Worm (Caenorhabditis elegans): ENCODE data around the gene ZK355.2.

The ZK355.2 gene

ce11 chrII:2943966-2944365 lies 20.2 kb downstream of the ZK355.2 start, which contains the start of the genes irld-50 and irld-49 (continued):
- TF ChIP-seq Y95B8A.8 (GFP tag; IDR thresholded peaks at IDR 0.05): no peak
- no peak for TF ChIP-seq F10E7.11 (tag; optimal IDR thresholded peaks at IDR 0.05)
- no peak for TF ChIP-seq dox-1 (GFP tag; IDR thresholded peaks at IDR 0.05)

- no peak for TF ChIP-seq akir-1 (GFP tag; optimal IDR thresholded peaks at IDR 0.05)
- TF ChIP-seq C17E4.6 (GFP tag; IDR thresholded peaks at IDR 0.05): no peak
- no peak for TF ChIP-seq Y56A3A.18 (GFP tag; IDR thresholded peaks at IDR 0.05)
- no peak for TF ChIP-seq nfya-1 (tag; optimal IDR thresholded peaks at IDR 0.05; ENCODE audit: borderline replicate concordance, insufficient read depth)
- TF ChIP-seq lsl-1 (GFP tag; optimal IDR thresholded peaks at IDR 0.05): no peak
- no peak for TF ChIP-seq ztf-26 (tag; optimal IDR thresholded peaks at IDR 0.05)
- TF ChIP-seq pbrm-1 (GFP tag; IDR thresholded peaks at IDR 0.05): no peak
- TF ChIP-seq ccch-3 (GFP tag; optimal IDR thresholded peaks at IDR 0.05): no peak
- TF ChIP-seq xnd-1 (tag; optimal IDR thresholded peaks at IDR 0.05): no peak
- no peak for TF ChIP-seq athp-1 (tag; optimal IDR thresholded peaks at IDR 0.05)
Measured at ce11 chrII:2946438-2946837, 22.7 kb downstream of the ZK355.2 start, which contains the start of gene srw-79. srw-79 (plus strand) TSS chrII:2946738.

- TF ChIP-seq hmg-1.2 (GFP tag; IDR thresholded peaks at IDR 0.05) (0 out of 2 replicates have a peak, but pooled peaks have one; percentile 27), chd-7 (tag; optimal IDR thresholded peaks at IDR 0.05) (no peak)
Measured at ce11 chrII:2948614-2949013, 24.9 kb downstream of the ZK355.2 start.

- TF ChIP-seq Y56A3A.18 (GFP tag; IDR thresholded peaks at IDR 0.05): no peak
- no peak for TF ChIP-seq bed-1 (GFP tag; IDR thresholded peaks at IDR 0.05)
- TF ChIP-seq ceh-91 (GFP tag; IDR thresholded peaks at IDR 0.05): no peak
- no peak for TF ChIP-seq rpc-1 (optimal IDR thresholded peaks at IDR 0.05)
- TF ChIP-seq rpc-1 (tag; optimal IDR thresholded peaks at IDR 0.05): peak; percentile 21
- TF ChIP-seq gei-17 (GFP tag; optimal IDR thresholded peaks at IDR 0.05): no peak
- no peak for TF ChIP-seq atf-7 (tag; optimal IDR thresholded peaks at IDR 0.05)
- TF ChIP-seq Y53F4B.3 (GFP tag; IDR thresholded peaks at IDR 0.05): no peak
- no peak for TF ChIP-seq lin-26 (GFP tag; IDR thresholded peaks at IDR 0.05)
Measured at ce11 chrII:2952629-2953028, 28.9 kb downstream of the ZK355.2 start, which contains the start of gene irld-51. irld-51 (minus strand) TSS chrII:2952729.

ce11 chrII:2955656-2956115 lies 32.0 kb downstream of the ZK355.2 start, which contains the start of gene irld-48:
irld-48 (plus strand) TSS chrII:2956065.
- TF ChIP-seq ztf-18 (tag; optimal IDR thresholded peaks at IDR 0.05) (no peak), hlh-26 (GFP tag; conservative IDR thresholded peaks at IDR 0.05) (no peak), madf-10 (tag; optimal IDR thresholded peaks at IDR 0.05) (no peak), gei-17 (GFP tag; optimal IDR thresholded peaks at IDR 0.05) (no peak), F49E8.2 (tag; optimal IDR thresholded peaks at IDR 0.05; ENCODE audit: insufficient read depth) (no peak), athp-1 (tag; optimal IDR thresholded peaks at IDR 0.05) (no peak), hmg-1.2 (GFP tag; IDR thresholded peaks at IDR 0.05) (no peak), lin-26 (GFP tag; IDR thresholded peaks at IDR 0.05) (0 out of 2 replicates have a peak, but pooled peaks have one; percentile 22), somi-1 (GFP tag; optimal IDR thresholded peaks at IDR 0.05) (no peak), egl-44 (GFP tag; IDR thresholded peaks at IDR 0.05) (no peak), nhr-27 (tag; optimal IDR thresholded peaks at IDR 0.05) (no peak), tbp1 (GFP tag; optimal IDR thresholded peaks at IDR 0.05) (peak; percentile 70), snpc-3.4 (tag; optimal IDR thresholded peaks at IDR 0.05) (no peak), K11D2.4 (GFP tag; IDR thresholded peaks at IDR 0.05) (no peak), lin-54 (GFP tag; optimal IDR thresholded peaks at IDR 0.05) (no peak), lag-1 (GFP tag; IDR thresholded peaks at IDR 0.05) (no peak), rec-8 (tag; optimal IDR thresholded peaks at IDR 0.05) (no peak), unc-130 (GFP tag; optimal IDR thresholded peaks at IDR 0.05) (no peak), C17E4.6 (GFP tag; IDR thresholded peaks at IDR 0.05) (no peak), sptf-2 (GFP tag; optimal IDR thresholded peaks at IDR 0.05) (no peak), attf-3 (GFP tag; conservative IDR thresholded peaks at IDR 0.05) (no peak), F33H1.4 (GFP tag; IDR thresholded peaks at IDR 0.05) (no peak), B0261.1 (tag; optimal IDR thresholded peaks at IDR 0.05) (peak; percentile 34), rpc-1 (optimal IDR thresholded peaks at IDR 0.05) (no peak), rpc-1 (tag; optimal IDR thresholded peaks at IDR 0.05) (peak; percentile 62), Y56A3A.18 (GFP tag; IDR thresholded peaks at IDR 0.05) (no peak)
